Fruit fly (Drosophila melanogaster) whole organism: Measurements from ENCODE around the gene CG34452.

Source experiments
- CG8478 ChIP-seq: fragments of >200 bp; optimal IDR thresholded peaks from 2 replicates; lab custom pipeline; 2018; ENCODE audit warnings: inconsistent platforms
- Dll ChIP-seq: fragments of >200 bp; optimal IDR thresholded peaks from 2 replicates; lab custom pipeline; 2017
- EcR ChIP-seq, 2 experiments: fragments of >200 bp; optimal IDR thresholded peaks; 2 replicates each; lab custom pipeline; 2017; ENCODE audit warnings: missing biosample characterization in 2 of 2, missing genetic modification characterization in 2 of 2, missing genetic modification reagents in 2 of 2
- pan ChIP-seq: fragments of >200 bp; optimal IDR thresholded peaks from 2 replicates; lab custom pipeline; 2017
- psq ChIP-seq: fragments of >200 bp; optimal IDR thresholded peaks from 2 replicates; lab custom pipeline; 2017
- usp ChIP-seq: fragments of >200 bp; optimal IDR thresholded peaks from 2 replicates; lab custom pipeline; 2017; ENCODE audit warnings: missing biosample characterization, missing genetic modification characterization, mixed read lengths

The CG34452 gene

DNA sequence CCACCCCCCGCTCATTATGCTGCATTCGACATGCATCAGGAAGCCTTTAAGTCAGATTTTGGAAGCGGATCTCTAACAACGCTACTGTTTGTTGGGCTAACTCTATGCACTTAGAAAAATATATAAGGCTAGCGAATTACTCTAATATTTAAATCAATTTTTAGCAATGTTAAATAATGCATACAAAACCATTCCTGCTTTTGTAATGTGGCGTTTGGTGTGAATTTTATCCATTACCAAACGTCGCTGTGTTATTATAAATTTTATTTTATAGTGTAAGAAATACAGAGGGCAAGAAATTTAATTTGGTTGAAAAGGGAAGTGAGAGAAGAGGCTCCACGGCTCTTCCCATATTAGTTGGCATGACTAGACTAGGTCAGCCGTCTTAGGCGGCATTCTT, 14.9 kb downstream of the CG34452 start:
- TF ChIP-seq psq (lab: Kevin White, UChicago) (no peak), EcR (GFP tag; optimal IDR thresholded peaks at IDR 0.05; lab: Kevin White, UChicago) (no peak), Dll (no peak), usp (no peak), CG8478 (lab: Kevin White, UChicago) (no peak), pan (lab: Kevin White, UChicago) (no peak)

DNA sequence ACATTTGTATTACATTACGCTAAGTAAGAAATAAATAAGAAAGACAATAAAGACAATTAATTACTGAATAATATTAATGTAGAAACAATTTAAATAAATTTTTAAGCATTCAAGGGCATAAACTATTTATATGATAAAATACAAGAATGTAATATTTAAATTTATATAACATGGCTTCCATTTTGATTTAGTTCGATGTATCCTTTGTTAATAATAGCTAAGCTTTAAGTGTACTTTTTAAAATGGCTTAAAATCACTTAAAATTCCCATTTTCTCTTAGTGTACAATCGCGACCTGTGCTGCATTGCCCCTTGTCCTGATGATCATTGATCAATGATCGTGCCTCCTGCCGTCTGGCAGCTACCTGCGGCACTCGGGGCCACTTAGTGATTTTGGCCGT, 17.2 kb downstream of the CG34452 start:
- TF ChIP-seq EcR (GFP tag; optimal IDR thresholded peaks at IDR 0.05; lab: Kevin White, UChicago) (no peak), Dll (no peak), usp (no peak), CG8478 (lab: Kevin White, UChicago) (no peak), pan (lab: Kevin White, UChicago) (no peak), psq (lab: Kevin White, UChicago) (no peak)

DNA sequence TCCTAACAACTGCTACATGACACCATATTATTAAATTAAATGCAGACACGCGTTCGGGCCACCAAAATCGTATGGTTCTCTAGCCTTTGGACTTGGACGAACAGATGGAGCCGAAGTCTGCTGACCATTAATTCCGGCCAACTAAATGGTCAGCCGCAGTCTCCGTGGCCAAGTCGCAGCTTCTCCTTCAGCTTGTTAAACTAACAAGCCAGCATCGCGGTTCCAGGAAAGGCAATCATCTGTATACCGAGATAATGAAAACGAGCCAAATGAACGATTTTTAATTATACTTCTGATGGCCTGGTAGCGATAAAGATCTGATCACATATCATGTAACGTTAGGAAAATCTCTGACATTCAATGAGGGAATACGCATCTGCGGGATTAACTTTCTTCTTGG, 17.8 kb downstream of the CG34452 start:
- TF ChIP-seq psq (lab: Kevin White, UChicago) (no peak), EcR (GFP tag; optimal IDR thresholded peaks at IDR 0.05; lab: Kevin White, UChicago) (no peak), Dll (no peak), usp (no peak), pan (lab: Kevin White, UChicago) (no peak), CG8478 (lab: Kevin White, UChicago) (no peak)

DNA sequence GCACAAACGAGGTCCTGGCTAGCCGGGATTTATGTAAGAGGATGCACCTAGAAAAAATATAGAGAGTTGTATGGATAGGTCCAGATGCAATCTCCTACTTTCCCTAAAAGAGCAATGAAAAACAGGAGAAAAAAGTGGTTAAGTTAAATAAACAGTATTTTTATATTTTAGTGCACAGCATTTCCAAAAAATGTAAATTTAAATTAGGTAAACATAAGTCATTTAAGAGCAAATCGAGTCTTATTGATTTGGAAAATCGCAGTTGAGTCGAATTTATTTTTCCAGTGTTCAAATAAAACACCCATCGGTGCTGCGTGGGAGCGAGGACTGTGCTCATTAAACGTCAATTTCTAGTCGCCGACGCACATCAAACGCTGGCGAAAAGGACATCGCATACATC, 22.0 kb downstream of the CG34452 start:
- no peak for TF ChIP-seq EcR (GFP tag; optimal IDR thresholded peaks at IDR 0.05; lab: Kevin White, UChicago)
- TF ChIP-seq CG8478 (lab: Kevin White, UChicago), result no peak
- no peak for TF ChIP-seq psq (lab: Kevin White, UChicago)
- no peak for TF ChIP-seq pan (lab: Kevin White, UChicago)
- no peak for TF ChIP-seq Dll
- TF ChIP-seq usp, result no peak

DNA sequence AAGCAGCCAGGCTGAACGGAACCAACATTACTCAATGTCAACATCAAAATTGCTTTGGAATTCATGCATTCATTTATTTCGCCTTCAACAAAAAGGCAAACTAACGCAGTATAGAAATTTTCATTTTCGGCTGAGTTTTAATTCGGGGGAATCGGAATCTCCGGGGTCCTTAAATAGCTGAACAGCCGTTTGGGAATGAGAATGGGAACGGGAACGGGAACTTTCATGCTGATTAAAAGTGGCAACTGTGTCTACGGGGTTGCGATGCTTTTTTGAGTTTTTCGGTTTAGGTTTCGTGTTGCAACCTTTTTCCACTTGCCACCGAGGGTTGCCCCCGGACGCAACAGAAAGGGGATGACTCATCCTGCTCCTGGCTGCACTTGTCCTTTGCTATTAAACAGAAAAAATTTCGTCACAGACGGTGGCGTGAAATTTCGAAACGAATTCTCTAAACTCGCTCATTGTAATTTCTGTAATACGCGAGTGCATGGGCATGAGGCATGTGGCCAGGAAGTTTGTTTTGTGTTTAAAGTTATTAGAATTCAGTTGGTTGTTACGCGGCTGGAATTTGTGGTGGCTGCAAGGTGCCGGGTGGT, 23.4 kb downstream of the CG34452 start:
- TF ChIP-seq CG8478 (lab: Kevin White, UChicago) (no peak), Dll (no peak), EcR (GFP tag; optimal IDR thresholded peaks at IDR 0.05; lab: Kevin White, UChicago) (no peak), pan (lab: Kevin White, UChicago) (no peak), usp (no peak)

DNA sequence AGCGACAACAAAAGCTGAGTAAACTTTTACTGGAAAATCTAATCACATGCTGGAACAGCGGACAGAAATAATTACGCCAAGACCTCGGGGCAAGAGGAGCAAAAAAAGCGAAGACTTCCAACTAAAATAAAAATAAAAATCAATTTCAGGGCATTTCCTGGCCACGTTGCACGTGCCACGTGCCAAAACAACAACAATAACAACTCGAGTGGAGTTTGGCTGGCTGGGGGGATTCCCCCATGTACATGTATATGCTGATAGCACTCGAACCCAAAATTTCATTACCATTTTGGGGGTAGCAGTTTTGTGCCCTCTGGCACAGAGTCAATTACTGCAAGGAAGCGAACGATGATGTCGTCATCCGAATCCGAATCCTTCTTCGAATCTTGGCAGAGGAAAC, 25.2 kb downstream of the CG34452 start:
- TF ChIP-seq pan (lab: Kevin White, UChicago), result no peak
- no peak for TF ChIP-seq CG8478 (lab: Kevin White, UChicago)
- TF ChIP-seq Dll, result no peak

DNA sequence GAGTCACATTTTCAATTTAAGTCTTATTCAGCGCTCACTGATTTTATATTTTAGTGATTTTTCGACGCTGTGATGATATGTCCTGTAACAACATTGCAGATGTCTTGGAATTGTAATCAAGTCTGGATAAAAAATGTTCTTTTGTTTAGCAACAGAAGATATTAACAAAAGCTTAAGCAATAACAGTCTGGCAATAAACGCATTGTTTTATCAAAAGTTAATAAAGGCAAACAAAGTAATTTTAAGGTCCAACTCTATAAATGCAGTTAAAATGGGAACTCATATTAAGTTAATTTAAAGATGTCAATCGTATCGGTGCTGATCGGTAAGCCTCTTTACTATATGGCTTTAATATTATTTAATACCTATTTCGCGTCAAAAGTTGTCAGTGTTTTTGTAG, 26.1 kb downstream of the CG34452 start, which contains the start of gene CG43082:
Gene CG43082 (plus strand): TSS at position 301 of the 400 bp plus-strand sequence.
- TF ChIP-seq EcR (GFP tag; optimal IDR thresholded peaks at IDR 0.05; lab: Kevin White, UChicago) (no peak), usp (no peak), pan (lab: Kevin White, UChicago) (no peak), psq (lab: Kevin White, UChicago) (no peak), CG8478 (lab: Kevin White, UChicago) (no peak)

DNA sequence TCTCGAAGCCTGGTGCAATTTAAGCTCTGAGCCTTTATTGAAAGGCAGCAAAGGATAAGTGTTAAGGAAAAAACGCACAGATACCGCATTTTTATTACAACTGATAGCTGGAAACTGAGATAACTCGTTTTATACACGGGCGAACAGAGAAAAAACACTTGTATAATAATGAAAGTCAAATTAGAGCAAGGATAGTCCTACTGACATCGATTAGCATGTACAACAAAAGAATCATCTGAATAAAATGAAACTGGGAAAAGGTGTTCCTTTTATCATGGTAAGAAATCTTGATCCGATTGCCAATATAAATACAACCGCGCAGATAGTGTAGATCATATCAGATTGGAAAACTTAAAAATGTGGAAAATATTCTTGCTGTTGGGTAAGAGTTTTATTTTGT, 26.8 kb downstream of the CG34452 start, which contains the start of the genes Eig71Ej and Eig71Ek:
Gene Eig71Ej (minus strand): TSS at position 101 of the 400 bp plus-strand sequence.
Gene Eig71Ek (plus strand): TSS at position 334 of the 400 bp plus-strand sequence.
- TF ChIP-seq psq (lab: Kevin White, UChicago) (no peak), EcR (GFP tag; optimal IDR thresholded peaks at IDR 0.05; lab: Kevin White, UChicago) (no peak), pan (lab: Kevin White, UChicago) (no peak), usp (no peak), CG8478 (lab: Kevin White, UChicago) (no peak), Dll (no peak)

DNA sequence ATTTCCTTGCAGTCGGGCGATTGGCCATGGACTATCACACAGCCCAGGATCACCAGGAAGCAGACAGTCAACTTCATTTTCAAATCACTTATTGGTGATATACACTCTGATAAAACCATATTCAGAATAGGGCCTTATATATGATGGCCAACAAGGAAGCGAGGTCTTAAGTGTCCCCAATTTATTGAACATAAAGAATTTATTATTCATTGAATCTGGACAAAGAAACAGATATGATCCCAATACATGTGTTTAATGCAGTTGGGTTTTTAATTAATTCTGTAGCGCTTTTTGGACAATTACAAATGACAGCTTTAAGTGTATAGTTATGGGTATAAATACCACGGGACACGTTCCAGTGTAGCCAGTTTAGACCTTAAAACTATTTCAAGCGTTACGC, 28.4 kb downstream of the CG34452 start, which contains the start of the genes Eig71Eh and Eig71Ei:
Gene Eig71Eh (minus strand): TSS at position 101 of the 400 bp plus-strand sequence.
Gene Eig71Ei (plus strand): TSS at position 367 of the 400 bp plus-strand sequence.
- TF ChIP-seq Dll, result no peak
- no peak for TF ChIP-seq CG8478 (lab: Kevin White, UChicago)
- no peak for TF ChIP-seq pan (lab: Kevin White, UChicago)
- TF ChIP-seq psq (lab: Kevin White, UChicago), result no peak
- no peak for TF ChIP-seq EcR (GFP tag; optimal IDR thresholded peaks at IDR 0.05; lab: Kevin White, UChicago)

DNA sequence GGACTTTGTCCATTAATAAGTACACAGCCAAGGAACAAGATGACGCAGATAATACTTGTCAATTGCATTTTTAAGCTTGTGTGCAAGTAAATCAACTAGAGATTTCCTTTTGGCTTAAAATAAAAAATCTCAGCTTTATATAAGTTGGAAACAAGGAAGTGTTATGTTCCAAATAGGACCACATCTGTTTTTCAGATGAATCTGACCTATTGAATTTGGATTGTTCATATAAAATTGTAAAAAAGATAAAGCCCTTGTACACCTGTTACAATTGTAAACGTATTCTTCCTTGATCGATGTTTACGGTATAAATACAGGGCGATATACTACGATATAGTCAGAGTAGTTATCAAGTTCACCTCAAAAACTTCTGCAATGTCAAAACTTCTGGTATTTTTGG, 30.4 kb downstream of the CG34452 start, which contains the start of the genes Eig71Ef and Eig71Eg:
Gene Eig71Ef (minus strand): TSS at position 101 of the 400 bp plus-strand sequence.
Gene Eig71Eg (plus strand): TSS at position 339 of the 400 bp plus-strand sequence.
- TF ChIP-seq CG8478 (lab: Kevin White, UChicago), result no peak
- TF ChIP-seq Dll, result no peak
- no peak for TF ChIP-seq EcR (GFP tag; optimal IDR thresholded peaks at IDR 0.05; lab: Kevin White, UChicago)
- no peak for TF ChIP-seq psq (lab: Kevin White, UChicago)
- no peak for TF ChIP-seq pan (lab: Kevin White, UChicago)
- TF ChIP-seq usp, result no peak

DNA sequence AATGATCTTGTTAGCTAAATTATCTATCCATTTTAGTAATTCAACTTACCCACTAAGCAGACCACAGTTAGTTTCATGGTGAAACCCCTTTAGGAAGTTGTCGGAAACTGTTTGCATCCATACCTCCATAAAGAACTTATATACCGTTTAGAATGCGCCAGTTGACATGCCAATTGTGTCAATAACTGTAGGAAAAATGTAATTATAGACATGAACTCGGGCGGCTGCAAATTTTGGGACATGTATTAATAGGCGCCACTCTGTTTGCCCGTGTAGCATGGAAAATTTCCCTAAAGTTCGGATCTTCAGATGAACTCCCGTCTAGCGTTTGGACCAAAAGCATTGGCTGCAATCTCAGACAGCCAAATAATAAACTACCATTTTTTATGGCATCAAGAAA, 31.8 kb downstream of the CG34452 start, which contains the start of gene Eig71Ee:
Gene Eig71Ee (minus strand): TSS at position 101 of the 400 bp plus-strand sequence.
- TF ChIP-seq EcR (GFP tag; optimal IDR thresholded peaks at IDR 0.05; lab: Kevin White, UChicago), result no peak

DNA sequence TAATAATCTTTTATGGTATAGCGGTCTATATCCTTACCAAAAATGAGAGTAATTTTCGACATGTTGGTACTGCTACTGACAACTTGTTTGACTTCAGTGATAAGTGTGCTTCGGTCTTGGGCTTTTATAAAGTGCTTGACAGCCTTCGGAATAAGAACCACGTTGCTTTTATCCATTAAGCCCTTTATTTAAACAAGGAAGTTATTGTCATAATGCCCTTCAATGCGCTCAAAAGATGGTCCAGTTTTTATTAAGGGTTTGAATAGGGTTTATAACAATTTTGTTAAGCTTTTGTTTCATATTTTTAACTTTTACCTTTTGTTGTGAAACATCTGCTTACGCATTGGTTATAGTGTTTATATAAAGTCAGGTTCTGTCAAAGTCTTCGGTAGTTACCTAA, 35.5 kb downstream of the CG34452 start, which contains the start of the genes Eig71Ec and Eig71Ed:
Gene Eig71Ec (minus strand): TSS at position 101 of the 400 bp plus-strand sequence.
Gene Eig71Ed (plus strand): TSS at position 384 of the 400 bp plus-strand sequence.
- TF ChIP-seq EcR (GFP tag; optimal IDR thresholded peaks at IDR 0.05; lab: Kevin White, UChicago) (no peak), pan (lab: Kevin White, UChicago) (no peak), psq (lab: Kevin White, UChicago) (no peak), CG8478 (lab: Kevin White, UChicago) (no peak), Dll (no peak)
